Fruit fly (Drosophila melanogaster) whole organism, embryonic: ENCODE data around the gene CG44362.

Experiments used
- CG10209 ChIP-seq: fragments of 200-800 bp; sonication (Bioruptor generic); optimal IDR thresholded peaks from 3 replicates; lab custom pipeline; 2017; ENCODE audit warnings: missing biosample characterization, mild to moderate bottlenecking, missing genetic modification characterization, missing genetic modification reagents
- CG10431 ChIP-seq: fragments of 200-800 bp; sonication (Bioruptor generic); optimal IDR thresholded peaks from 3 replicates; lab custom pipeline; 2018; ENCODE audit warnings: missing biosample characterization, mild to moderate bottlenecking, missing genetic modification characterization
- CG11456 ChIP-seq: fragments of 200-800 bp; sonication (Bioruptor generic); IDR thresholded peaks from 3 replicates; pipeline ENCODE4 v1.3.6; 2022; ENCODE audit warnings: missing biosample characterization, missing genetic modification characterization
- CG11696 ChIP-seq: fragments of 200-800 bp; sonication (Bioruptor generic); IDR thresholded peaks from 2 replicates; pipeline ENCODE4 v1.3.6; 2022; ENCODE audit warnings: missing biosample characterization, missing genetic modification characterization
- CG13424 ChIP-seq: fragments of 200-800 bp; sonication (Bioruptor generic); optimal IDR thresholded peaks from 2 replicates; lab custom pipeline; 2019; ENCODE audit warnings: missing biosample characterization, mild to moderate bottlenecking, missing genetic modification characterization, moderate library complexity
- CG15269 ChIP-seq: fragments of 200-800 bp; sonication (Bioruptor generic); optimal IDR thresholded peaks from 2 replicates; lab custom pipeline; 2018; ENCODE audit warnings: missing biosample characterization, mild to moderate bottlenecking, missing genetic modification characterization, moderate library complexity
- CG17802 ChIP-seq: fragments of 200-800 bp; sonication (Bioruptor generic); optimal IDR thresholded peaks from 2 replicates; lab custom pipeline; 2018; ENCODE audit warnings: missing biosample characterization, mild to moderate bottlenecking, missing genetic modification characterization, moderate library complexity
- CG30431 ChIP-seq: fragments of 200-800 bp; sonication (Bioruptor generic); optimal IDR thresholded peaks from 2 replicates; lab custom pipeline; 2017; ENCODE audit warnings: missing biosample characterization, missing genetic modification characterization
- CG3163 ChIP-seq: fragments of 200-800 bp; sonication (Bioruptor generic); optimal IDR thresholded peaks from 3 replicates; lab custom pipeline; 2016; ENCODE audit warnings: missing biosample characterization, missing genetic modification characterization
- CG7372 ChIP-seq: fragments of 200-800 bp; sonication (Bioruptor generic); IDR thresholded peaks from 2 replicates; pipeline ENCODE4 v1.3.6; 2022; ENCODE audit warnings: missing biosample characterization, missing genetic modification characterization
- CG7839 ChIP-seq: fragments of 200-800 bp; sonication (Bioruptor generic); optimal IDR thresholded peaks from 3 replicates; lab custom pipeline; 2018; ENCODE audit warnings: missing biosample characterization, mild to moderate bottlenecking, missing genetic modification characterization, moderate library complexity
- CG8281 ChIP-seq: fragments of 200-800 bp; sonication (Bioruptor generic); optimal IDR thresholded peaks from 2 replicates; lab custom pipeline; 2018; ENCODE audit warnings: missing biosample characterization, mild to moderate bottlenecking, missing genetic modification characterization, moderate library complexity
- CG9215 ChIP-seq: fragments of 200-800 bp; sonication (Bioruptor generic); IDR thresholded peaks from 2 replicates; pipeline ENCODE4 v1.3.6; 2022; ENCODE audit warnings: missing biosample characterization, missing genetic modification characterization
- CG9437 ChIP-seq: fragments of 200-800 bp; sonication (Bioruptor generic); optimal IDR thresholded peaks from 2 replicates; lab custom pipeline; 2018; ENCODE audit warnings: missing biosample characterization, mild to moderate bottlenecking, missing genetic modification characterization
- CkIIα-i1 ChIP-seq: fragments of 200-800 bp; sonication (Bioruptor generic); IDR thresholded peaks from 2 replicates; pipeline ENCODE4 v1.3.6; 2022; ENCODE audit warnings: missing biosample characterization, missing genetic modification characterization
- Dll ChIP-seq: fragments of 200-800 bp; sonication (Bioruptor generic); IDR thresholded peaks from 4 replicates; pipeline ENCODE4 v1.3.6; 2022; ENCODE audit warnings: missing biosample characterization, missing genetic modification characterization; ENCODE audit not compliant: partially characterized antibody
- E2f1 ChIP-seq: fragments of 200-800 bp; sonication (Bioruptor generic); IDR thresholded peaks from 2 replicates; pipeline ENCODE4 v1.3.6; 2022; ENCODE audit warnings: missing biosample characterization, missing genetic modification characterization
- Mad ChIP-seq: fragments of 200-800 bp; sonication (Bioruptor generic); optimal IDR thresholded peaks from 2 replicates; lab custom pipeline; 2016; ENCODE audit warnings: missing biosample characterization, missing genetic modification characterization
- Myb ChIP-seq: fragments of 200-800 bp; sonication (Bioruptor generic); optimal IDR thresholded peaks from 2 replicates; lab custom pipeline; 2016; ENCODE audit warnings: missing biosample characterization, missing genetic modification characterization
- NC2α ChIP-seq: fragments of 200-800 bp; sonication (Bioruptor generic); optimal IDR thresholded peaks from 2 replicates; lab custom pipeline; 2016; ENCODE audit warnings: missing biosample characterization, missing genetic modification characterization
- NFAT ChIP-seq: fragments of 200-800 bp; sonication (Bioruptor generic); IDR thresholded peaks from 2 replicates; pipeline ENCODE4 v1.3.6; 2022; ENCODE audit warnings: missing biosample characterization, missing genetic modification characterization
- Neu2 ChIP-seq: fragments of 200-800 bp; sonication (Bioruptor generic); optimal IDR thresholded peaks from 3 replicates; lab custom pipeline; 2016; ENCODE audit warnings: missing biosample characterization, missing genetic modification characterization, borderline replicate concordance
- Nf-YB ChIP-seq: fragments of 200-800 bp; sonication (Bioruptor generic); optimal IDR thresholded peaks from 3 replicates; lab custom pipeline; 2019; ENCODE audit warnings: missing biosample characterization, mild to moderate bottlenecking, missing genetic modification characterization, moderate library complexity
- Side ChIP-seq: fragments of 200-800 bp; sonication (Bioruptor generic); optimal IDR thresholded peaks from 2 replicates; lab custom pipeline; 2016; ENCODE audit warnings: missing biosample characterization, missing genetic modification characterization
- Sox102F ChIP-seq: fragments of 200-800 bp; sonication (Bioruptor generic); optimal IDR thresholded peaks from 2 replicates; lab custom pipeline; 2018; ENCODE audit warnings: missing biosample characterization, mild to moderate bottlenecking, missing genetic modification characterization, moderate library complexity
- Sry-δ ChIP-seq: fragments of 200-800 bp; sonication (Bioruptor generic); optimal IDR thresholded peaks from 2 replicates; lab custom pipeline; 2016; ENCODE audit warnings: missing biosample characterization, missing genetic modification characterization
- Tbp ChIP-seq: fragments of >200 bp; optimal IDR thresholded peaks from 2 replicates; lab custom pipeline; 2018; ENCODE audit warnings: missing biosample characterization, missing genetic modification characterization
- Xrp1 ChIP-seq: fragments of 200-800 bp; sonication (Bioruptor generic); IDR thresholded peaks from 2 replicates; pipeline ENCODE4 v1.3.6; 2022; ENCODE audit warnings: missing biosample characterization, missing genetic modification characterization
- ash1 ChIP-seq: fragments of 200-800 bp; sonication (Bioruptor generic); optimal IDR thresholded peaks from 2 replicates; lab custom pipeline; 2018; ENCODE audit warnings: missing biosample characterization, mild to moderate bottlenecking, missing genetic modification characterization
- crol ChIP-seq: fragments of 200-800 bp; sonication (Bioruptor generic); IDR thresholded peaks from 2 replicates; pipeline ENCODE4 v1.3.6; 2022; ENCODE audit warnings: missing biosample characterization, missing genetic modification characterization
- emc ChIP-seq: fragments of 200-800 bp; sonication (Bioruptor generic); optimal IDR thresholded peaks from 2 replicates; lab custom pipeline; 2016; ENCODE audit warnings: missing biosample characterization, missing genetic modification characterization
- ewg ChIP-seq: fragments of 200-800 bp; sonication (Bioruptor generic); optimal IDR thresholded peaks from 3 replicates; lab custom pipeline; 2017; ENCODE audit warnings: mild to moderate bottlenecking, missing biosample characterization, missing genetic modification reagents, missing genetic modification characterization
- exex ChIP-seq: fragments of 200-800 bp; sonication (Bioruptor generic); optimal IDR thresholded peaks from 4 replicates; lab custom pipeline; 2018; ENCODE audit warnings: missing biosample characterization, mild to moderate bottlenecking, missing genetic modification characterization, moderate library complexity
- fd64A ChIP-seq: fragments of 200-800 bp; sonication (Bioruptor generic); optimal IDR thresholded peaks from 3 replicates; lab custom pipeline; 2018; ENCODE audit warnings: missing biosample characterization, mild to moderate bottlenecking, missing genetic modification characterization
- fru ChIP-seq: fragments of >200 bp; optimal IDR thresholded peaks from 2 replicates; lab custom pipeline; 2017
- gfzf ChIP-seq: fragments of 200-800 bp; sonication (Bioruptor generic); optimal IDR thresholded peaks from 2 replicates; lab custom pipeline; 2016; ENCODE audit warnings: missing biosample characterization, mild to moderate bottlenecking, missing genetic modification characterization, moderate library complexity
- gsb ChIP-seq: fragments of 200-800 bp; sonication (Bioruptor generic); IDR thresholded peaks from 2 replicates; pipeline ENCODE4 v1.3.6; 2022; ENCODE audit warnings: missing biosample characterization, missing genetic modification characterization
- hbn ChIP-seq: fragments of 200-800 bp; sonication (Bioruptor generic); IDR thresholded peaks from 2 replicates; pipeline ENCODE4 v1.3.6; 2022; ENCODE audit warnings: missing biosample characterization, missing genetic modification characterization; ENCODE audit not compliant: partially characterized antibody
- her ChIP-seq: fragments of 200-800 bp; sonication (Bioruptor generic); optimal IDR thresholded peaks from 2 replicates; lab custom pipeline; 2016; ENCODE audit warnings: missing biosample characterization, missing genetic modification characterization
- hkb ChIP-seq, 2 experiments: fragments of 200-800 bp in 1 of 2; fragments of >200 bp in 1 of 2; sonication (Bioruptor generic) in 1 of 2; IDR thresholded peaks in 1 of 2; optimal IDR thresholded peaks in 1 of 2; 2 replicates each; pipeline versions ENCODE4 v1.3.6 to Lab custom; 2017 to 2022; ENCODE audit warnings: missing biosample characterization in 1 of 2, missing genetic modification characterization in 1 of 2
- jing ChIP-seq: fragments of 200-800 bp; sonication (Bioruptor generic); optimal IDR thresholded peaks from 2 replicates; lab custom pipeline; 2018; ENCODE audit warnings: missing biosample characterization, mild to moderate bottlenecking, missing genetic modification characterization
- kah ChIP-seq: fragments of 200-800 bp; sonication (Bioruptor generic); optimal IDR thresholded peaks from 2 replicates; lab custom pipeline; 2018; ENCODE audit warnings: missing biosample characterization, mild to moderate bottlenecking, missing genetic modification characterization
- otp ChIP-seq: fragments of 200-800 bp; sonication (Bioruptor generic); IDR thresholded peaks from 3 replicates; pipeline ENCODE4, ENCODE4 v1.3.6; 2022; ENCODE audit warnings: missing biosample characterization, missing genetic modification characterization
- pan ChIP-seq, 4 experiments: fragments of >200 bp in 3 of 4; fragments of 200-800 bp in 1 of 4; sonication (Bioruptor generic) in 1 of 4; optimal IDR thresholded peaks in 3 of 4; IDR thresholded peaks in 1 of 4; 2 replicates each; pipeline versions ENCODE4 v1.3.6 to Lab custom; 2017 to 2022; ENCODE audit warnings: missing biosample characterization in 2 of 4, missing genetic modification characterization in 2 of 4, mixed read lengths in 1 of 4
- phol ChIP-seq: fragments of 200-800 bp; sonication (Bioruptor generic); optimal IDR thresholded peaks from 3 replicates; lab custom pipeline; 2018; ENCODE audit warnings: missing biosample characterization, mild to moderate bottlenecking, missing genetic modification characterization, moderate library complexity
- scrt ChIP-seq: fragments of 200-800 bp; sonication (Bioruptor generic); optimal IDR thresholded peaks from 2 replicates; lab custom pipeline; 2018; ENCODE audit warnings: missing biosample characterization, mild to moderate bottlenecking, missing genetic modification characterization, moderate library complexity
- vnd ChIP-seq: fragments of 200-800 bp; sonication (Bioruptor generic); IDR thresholded peaks from 3 replicates; pipeline ENCODE4 v1.3.6; 2022; ENCODE audit warnings: missing biosample characterization, missing genetic modification characterization; ENCODE audit not compliant: partially characterized antibody
- wek ChIP-seq: fragments of 200-800 bp; sonication (Bioruptor generic); optimal IDR thresholded peaks from 3 replicates; lab custom pipeline; 2018; ENCODE audit warnings: missing biosample characterization, mild to moderate bottlenecking, missing genetic modification characterization, moderate library complexity
- yki ChIP-seq: fragments of >200 bp; optimal IDR thresholded peaks from 3 replicates; lab custom pipeline; 2018
- zfh2 ChIP-seq: fragments of 200-800 bp; sonication (Bioruptor generic); optimal IDR thresholded peaks from 2 replicates; lab custom pipeline; 2016; ENCODE audit warnings: missing biosample characterization, missing genetic modification characterization

Gene CG44362

dm6 chr3L:11422338-11422802, 25.0 kb downstream of the CG44362 start (continued):
- TF ChIP-seq gfzf (GFP tag; lab: Kevin White, UChicago) (no peak), CkIIα-i1 (GFP tag; lab: Robert Waterston, UW) (no peak), CG9437 (GFP tag; lab: Kevin White, UChicago) (peak; percentile 55), CG10209 (GFP tag; lab: Kevin White, UChicago) (peak; percentile 65), NC2α (GFP tag; lab: Kevin White, UChicago) (peak; percentile 29), Tbp (no peak), emc (GFP tag; lab: Kevin White, UChicago) (no peak), kah (peak; percentile 32), pan (optimal IDR thresholded peaks at IDR 0.05; lab: Kevin White, UChicago) (no peak), pan (GFP tag; optimal IDR thresholded peaks at IDR 0.05 in 1 of 2, IDR thresholded peaks at IDR 0.05 in 1 of 2) (peak in 1 of 2 experiments; percentile 76), NFAT (GFP tag; lab: Robert Waterston, UW) (no peak), fru (lab: Kevin White, UChicago) (no peak), CG7372 (GFP tag; lab: Robert Waterston, UW) (peak; percentile 63), crol (GFP tag; lab: Robert Waterston, UW) (no peak), CG17802 (tag; lab: Kevin White, UChicago) (peak; percentile 33), scrt (GFP tag; lab: Kevin White, UChicago) (peak; percentile 54), fd64A (peak; percentile 36), CG10431 (peak; percentile 59), CG7839 (tag; lab: Kevin White, UChicago) (peak; percentile 89), E2f1 (peak; percentile 69), jing (GFP tag; lab: Kevin White, UChicago) (peak; percentile 15), ash1 (GFP tag; lab: Kevin White, UChicago) (no peak), wek (GFP tag; lab: Kevin White, UChicago) (no peak), otp (GFP tag; lab: Robert Waterston, UW) (peak; percentile 84; the same call in 1 of the 3 replicates), CG11456 (GFP tag; lab: Robert Waterston, UW) (peak; percentile 68; the same call in 2 of the 3 replicates), Sry-δ (GFP tag; lab: Kevin White, UChicago) (peak; percentile 47), Sox102F (GFP tag; lab: Kevin White, UChicago) (peak; percentile 66), zfh2 (no peak), Neu2 (GFP tag; lab: Kevin White, UChicago) (peak; percentile 15), Myb (peak; percentile 40), Dll (GFP tag; lab: Robert Waterston, UW) (no peak), Nf-YB (GFP tag; lab: Kevin White, UChicago) (peak; percentile 29), CG11696 (GFP tag; lab: Robert Waterston, UW) (peak; percentile 68), gsb (GFP tag; lab: Robert Waterston, UW) (0 out of 2 replicates have a peak, but pooled peaks have one; percentile 6), exex (tag; lab: Kevin White, UChicago) (peak; percentile 29), CG3163 (peak; percentile 20), hbn (GFP tag; lab: Robert Waterston, UW) (no peak), ewg (GFP tag; lab: Kevin White, UChicago) (peak; percentile 46), CG9215 (GFP tag; lab: Robert Waterston, UW) (peak; percentile 47; the same call in 1 of the 2 replicates), CG30431 (GFP tag; lab: Kevin White, UChicago) (peak; percentile 45), phol (peak; percentile 89), yki (lab: Kevin White, UChicago) (no peak), hkb (optimal IDR thresholded peaks at IDR 0.05; lab: Kevin White, UChicago) (no peak), hkb (GFP tag; IDR thresholded peaks at IDR 0.05; lab: Robert Waterston, UW) (peak; percentile 85), CG13424 (tag; lab: Kevin White, UChicago) (peak; percentile 65), vnd (GFP tag; lab: Robert Waterston, UW) (0 out of 3 replicates have a peak, but pooled peaks have one; percentile 30), Mad (peak; percentile 46), CG8281 (tag; lab: Kevin White, UChicago) (peak; percentile 98), Xrp1 (GFP tag; lab: Robert Waterston, UW) (peak; percentile 95), her (no peak), Side (GFP tag; lab: Kevin White, UChicago) (peak; percentile 69), CG15269 (peak; percentile 64)
